Worm (Caenorhabditis elegans): Measurements from ENCODE around the gene chil-7.

DNA sequence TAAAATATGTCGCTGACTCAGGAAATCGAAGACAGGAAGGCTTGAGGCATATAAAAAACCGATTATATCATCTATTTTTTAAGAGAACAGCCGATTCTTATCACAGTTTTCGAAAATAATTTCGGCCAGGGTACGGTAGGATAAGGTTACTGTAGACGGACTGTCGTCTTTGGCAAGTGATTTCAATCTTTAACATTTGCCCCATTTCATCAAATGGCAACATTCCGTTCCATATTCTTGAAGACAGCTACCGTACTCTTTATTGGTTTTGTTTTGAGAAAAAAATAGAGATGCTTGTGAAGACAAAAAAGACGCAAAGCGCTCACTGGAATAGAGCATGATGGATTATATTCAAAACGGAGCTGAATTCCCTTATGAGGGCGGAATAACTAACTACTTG is 27.8 kb upstream of the chil-7 start:
- TF ChIP-seq cebp-2 (GFP tag; IDR thresholded peaks at IDR 0.05) (no peak), repo-1 (tag; optimal IDR thresholded peaks at IDR 0.05) (no peak), mcd-1 (GFP tag; IDR thresholded peaks at IDR 0.05) (no peak), F55B11.4 (tag; optimal IDR thresholded peaks at IDR 0.05; ENCODE audit: borderline replicate concordance, insufficient read depth) (no peak), egrh-3 (GFP tag; IDR thresholded peaks at IDR 0.05) (no peak), pbrm-1 (GFP tag; IDR thresholded peaks at IDR 0.05) (no peak), madf-3 (GFP tag; IDR thresholded peaks at IDR 0.05) (no peak), pha-4 (tag; optimal IDR thresholded peaks at IDR 0.05) (no peak)

Data from whole organism, young adult.